Worm (Caenorhabditis elegans) whole organism, early embryonic: ENCODE measurements around the gene K07F5.22.
"Not testable (repeated sequence)": the region's sequence is repeated elsewhere in the genome, so short reads cannot be mapped to it uniquely, and the experiment has no call there.

ENCODE experiments used
- B0310.2 ChIP-seq: sonication (generic microtip); optimal IDR thresholded peaks from 2 replicates; lab custom pipeline; 2016; ENCODE audit warnings: mild to moderate bottlenecking, missing genetic modification characterization, missing compliant biosample characterization
- F13C5.2 ChIP-seq: sonication (generic microtip); optimal IDR thresholded peaks from 2 replicates; lab custom pipeline; 2017; ENCODE audit warnings: mild to moderate bottlenecking, missing genetic modification characterization, inconsistent platforms, missing compliant biosample characterization
- aly-1 ChIP-seq: sonication (generic microtip); optimal IDR thresholded peaks from 2 replicates; lab custom pipeline; 2016; ENCODE audit warnings: missing genetic modification characterization, missing compliant biosample characterization
- ama-1 ChIP-seq: fragments of 150-350 bp; optimal IDR thresholded peaks from 2 replicates; lab custom pipeline; 2014
- ceh-13 ChIP-seq: fragments of 200-800 bp; sonication (Bioruptor generic); optimal IDR thresholded peaks from 2 replicates; lab custom pipeline; 2018; ENCODE audit warnings: mild to moderate bottlenecking, missing genetic modification characterization, missing compliant biosample characterization
- ceh-36 ChIP-seq: sonication (generic microtip); optimal IDR thresholded peaks from 2 replicates; lab custom pipeline; 2016; ENCODE audit warnings: missing genetic modification characterization, inconsistent platforms, missing compliant biosample characterization
- ets-7 ChIP-seq: sonication (generic microtip); optimal IDR thresholded peaks from 2 replicates; lab custom pipeline; 2016; ENCODE audit warnings: missing genotype, missing genetic modification characterization, missing compliant biosample characterization
- flt-1 ChIP-seq: fragments of 200-800 bp; sonication (Bioruptor generic); IDR thresholded peaks from 2 replicates; pipeline ENCODE4 v1.3.6; 2022; ENCODE audit warnings: missing genetic modification characterization, missing compliant biosample characterization
- hmbx-1 ChIP-seq: sonication (generic microtip); optimal IDR thresholded peaks from 2 replicates; lab custom pipeline; 2016; ENCODE audit warnings: mild to moderate bottlenecking, missing genetic modification characterization, missing compliant biosample characterization
- hmg-4 ChIP-seq: fragments of 200-800 bp; sonication (Bioruptor generic); optimal IDR thresholded peaks from 2 replicates; lab custom pipeline; 2018; ENCODE audit warnings: mild to moderate bottlenecking, missing genetic modification characterization, missing compliant biosample characterization
- hnd-1 ChIP-seq: sonication (generic microtip); optimal IDR thresholded peaks from 2 replicates; lab custom pipeline; 2016; ENCODE audit warnings: missing genetic modification characterization, missing compliant biosample characterization
- pes-1 ChIP-seq: fragments of 200-800 bp; sonication (Bioruptor generic); IDR thresholded peaks from 2 replicates; pipeline ENCODE4 v1.3.6; 2022; ENCODE audit warnings: missing genetic modification reagents, missing genetic modification characterization, missing compliant biosample characterization
- scrt-1 ChIP-seq: fragments of 200-800 bp; sonication (Bioruptor generic); IDR thresholded peaks from 2 replicates; pipeline ENCODE4 v1.3.6; 2022; ENCODE audit warnings: missing genetic modification characterization, missing compliant biosample characterization
- sea-1 ChIP-seq: fragments of 200-800 bp; sonication (Bioruptor generic); conservative IDR thresholded peaks from 2 replicates; pipeline ENCODE4 v1.3.6; 2022; ENCODE audit warnings: missing genetic modification characterization, missing compliant biosample characterization
- tbx-11 ChIP-seq: fragments of 200-800 bp; sonication (Bioruptor generic); IDR thresholded peaks from 2 replicates; pipeline ENCODE4 v1.3.6; 2022; ENCODE audit warnings: missing genetic modification characterization, missing compliant biosample characterization
- tbx-37 ChIP-seq: fragments of 200-800 bp; sonication (Bioruptor generic); conservative IDR thresholded peaks from 2 replicates; pipeline ENCODE4 v1.3.6; 2022; ENCODE audit warnings: missing genetic modification reagents, missing genetic modification characterization, missing compliant biosample characterization
- tra-4 ChIP-seq: sonication (generic microtip); optimal IDR thresholded peaks from 2 replicates; lab custom pipeline; 2017; ENCODE audit warnings: missing genetic modification characterization, missing compliant biosample characterization

Gene K07F5.22

ce11 chrIV:9836317-9836716, 28.6 kb upstream of the K07F5.22 start, which contains the start of gene msp-81:
Gene msp-81, minus strand, starts transcription at chrIV:9836417.
- TF ChIP-seq sea-1 (GFP tag; lab: Robert Waterston, UW) = no peak
- TF ChIP-seq ets-7 (tag; lab: Kevin White, UChicago) = no peak
- no peak for TF ChIP-seq scrt-1 (GFP tag; lab: Robert Waterston, UW)
- TF ChIP-seq ama-1 (lab: Kevin White, UChicago) = no peak
- TF ChIP-seq tbx-37 (GFP tag; lab: Robert Waterston, UW) = no peak
- no peak for TF ChIP-seq F13C5.2 (tag; lab: Kevin White, UChicago)
- no peak for TF ChIP-seq hnd-1 (tag; lab: Kevin White, UChicago)
- TF ChIP-seq hmbx-1 = no peak
- TF ChIP-seq tbx-11 (GFP tag; lab: Robert Waterston, UW) = no peak
- no peak for TF ChIP-seq hmg-4
- TF ChIP-seq aly-1 = no peak
- no peak for TF ChIP-seq flt-1 (GFP tag; lab: Robert Waterston, UW)
- no peak for TF ChIP-seq tra-4 (tag; lab: Kevin White, UChicago)
- TF ChIP-seq ceh-13 (GFP tag; lab: Kevin White, UChicago) = no peak
- TF ChIP-seq B0310.2 (tag; lab: Kevin White, UChicago) = no peak

- not testable (repeated sequence) for TF ChIP-seq tbx-11 (GFP tag; lab: Robert Waterston, UW); B0310.2 (tag; lab: Kevin White, UChicago); F13C5.2 (tag; lab: Kevin White, UChicago)
These were observed 27.5 kb upstream of the K07F5.22 start, which contains the start of gene msp-10 for ce11 chrIV:9837349-9837748. Gene msp-10, plus strand, starts transcription at chrIV:9837649.

ce11 chrIV:9840984-9841590, 23.8 kb upstream of the K07F5.22 start, which contains the start of the genes kin-24 and msp-56:
Gene kin-24, minus strand, starts transcription at chrIV:9841084.
Gene msp-56, plus strand, starts transcription at chrIV:9841540.
- TF ChIP-seq hmbx-1 (no peak), aly-1 (no peak), ets-7 (tag; lab: Kevin White, UChicago) (no peak), tbx-37 (GFP tag; lab: Robert Waterston, UW) (no peak), scrt-1 (GFP tag; lab: Robert Waterston, UW) (no peak), ama-1 (lab: Kevin White, UChicago) (no peak), tbx-11 (GFP tag; lab: Robert Waterston, UW) (no peak), hnd-1 (tag; lab: Kevin White, UChicago) (no peak), ceh-36 (tag; lab: Kevin White, UChicago) (no peak), sea-1 (GFP tag; lab: Robert Waterston, UW) (no peak), F13C5.2 (tag; lab: Kevin White, UChicago) (no peak), pes-1 (GFP tag; lab: Robert Waterston, UW) (no peak), ceh-13 (GFP tag; lab: Kevin White, UChicago) (no peak), hmg-4 (no peak), B0310.2 (tag; lab: Kevin White, UChicago) (no peak), tra-4 (tag; lab: Kevin White, UChicago) (no peak), flt-1 (GFP tag; lab: Robert Waterston, UW) (no peak)

- TF ChIP-seq pes-1 (GFP tag; lab: Robert Waterston, UW) (no peak), F13C5.2 (tag; lab: Kevin White, UChicago) (no peak), aly-1 (no peak), scrt-1 (GFP tag; lab: Robert Waterston, UW) (no peak), tra-4 (tag; lab: Kevin White, UChicago) (no peak), ceh-36 (tag; lab: Kevin White, UChicago) (no peak), ama-1 (lab: Kevin White, UChicago) (no peak), hmbx-1 (no peak), hnd-1 (tag; lab: Kevin White, UChicago) (no peak), hmg-4 (no peak), B0310.2 (tag; lab: Kevin White, UChicago) (no peak), ets-7 (tag; lab: Kevin White, UChicago) (no peak), tbx-11 (GFP tag; lab: Robert Waterston, UW) (no peak), tbx-37 (GFP tag; lab: Robert Waterston, UW) (no peak), sea-1 (GFP tag; lab: Robert Waterston, UW) (no peak), flt-1 (GFP tag; lab: Robert Waterston, UW) (no peak), ceh-13 (GFP tag; lab: Kevin White, UChicago) (no peak)
These were observed 22.8 kb upstream of the K07F5.22 start, which contains the start of gene K07F5.17 for ce11 chrIV:9842071-9842470. Gene K07F5.17, plus strand, starts transcription at chrIV:9842371.

ce11 chrIV:9843760-9844159, 21.1 kb upstream of the K07F5.22 start, which contains the start of gene nspd-2:
Gene nspd-2, plus strand, starts transcription at chrIV:9844060.
- TF ChIP-seq hnd-1 (tag; lab: Kevin White, UChicago) (no peak), hmbx-1 (no peak), scrt-1 (GFP tag; lab: Robert Waterston, UW) (no peak), ceh-36 (tag; lab: Kevin White, UChicago) (no peak), B0310.2 (tag; lab: Kevin White, UChicago) (no peak), ama-1 (lab: Kevin White, UChicago) (no peak), aly-1 (no peak)

ce11 chrIV:9846574-9846973, 18.3 kb upstream of the K07F5.22 start, which contains the start of gene K07F5.6:
Gene K07F5.6, minus strand, starts transcription at chrIV:9846674.
- TF ChIP-seq ets-7 (tag; lab: Kevin White, UChicago) (no peak), tbx-11 (GFP tag; lab: Robert Waterston, UW) (no peak), ceh-13 (GFP tag; lab: Kevin White, UChicago) (no peak), hmg-4 (no peak), hmbx-1 (no peak), aly-1 (no peak), scrt-1 (GFP tag; lab: Robert Waterston, UW) (no peak), hnd-1 (tag; lab: Kevin White, UChicago) (no peak), sea-1 (GFP tag; lab: Robert Waterston, UW) (no peak), tbx-37 (GFP tag; lab: Robert Waterston, UW) (no peak), F13C5.2 (tag; lab: Kevin White, UChicago) (no peak), B0310.2 (tag; lab: Kevin White, UChicago) (no peak), flt-1 (GFP tag; lab: Robert Waterston, UW) (no peak), tra-4 (tag; lab: Kevin White, UChicago) (no peak), pes-1 (GFP tag; lab: Robert Waterston, UW) (no peak), ama-1 (lab: Kevin White, UChicago) (no peak), ceh-36 (tag; lab: Kevin White, UChicago) (no peak)
